Worm (Caenorhabditis elegans) whole organism, early embryonic: ENCODE measurements around the gene del-2.

Source experiments
- B0310.2 ChIP-seq: sonication (generic microtip); optimal IDR thresholded peaks from 2 replicates; lab custom pipeline; 2016; ENCODE audit warnings: mild to moderate bottlenecking, missing genetic modification characterization, missing compliant biosample characterization
- F13C5.2 ChIP-seq: sonication (generic microtip); optimal IDR thresholded peaks from 2 replicates; lab custom pipeline; 2017; ENCODE audit warnings: mild to moderate bottlenecking, missing genetic modification characterization, inconsistent platforms, missing compliant biosample characterization
- aly-1 ChIP-seq: sonication (generic microtip); optimal IDR thresholded peaks from 2 replicates; lab custom pipeline; 2016; ENCODE audit warnings: missing genetic modification characterization, missing compliant biosample characterization
- ama-1 ChIP-seq: fragments of 150-350 bp; optimal IDR thresholded peaks from 2 replicates; lab custom pipeline; 2014
- ceh-13 ChIP-seq: fragments of 200-800 bp; sonication (Bioruptor generic); optimal IDR thresholded peaks from 2 replicates; lab custom pipeline; 2018; ENCODE audit warnings: mild to moderate bottlenecking, missing genetic modification characterization, missing compliant biosample characterization
- ceh-36 ChIP-seq: sonication (generic microtip); optimal IDR thresholded peaks from 2 replicates; lab custom pipeline; 2016; ENCODE audit warnings: missing genetic modification characterization, inconsistent platforms, missing compliant biosample characterization
- ets-7 ChIP-seq: sonication (generic microtip); optimal IDR thresholded peaks from 2 replicates; lab custom pipeline; 2016; ENCODE audit warnings: missing genotype, missing genetic modification characterization, missing compliant biosample characterization
- flt-1 ChIP-seq: fragments of 200-800 bp; sonication (Bioruptor generic); IDR thresholded peaks from 2 replicates; pipeline ENCODE4 v1.3.6; 2022; ENCODE audit warnings: missing genetic modification characterization, missing compliant biosample characterization
- hmbx-1 ChIP-seq: sonication (generic microtip); optimal IDR thresholded peaks from 2 replicates; lab custom pipeline; 2016; ENCODE audit warnings: mild to moderate bottlenecking, missing genetic modification characterization, missing compliant biosample characterization
- hmg-4 ChIP-seq: fragments of 200-800 bp; sonication (Bioruptor generic); optimal IDR thresholded peaks from 2 replicates; lab custom pipeline; 2018; ENCODE audit warnings: mild to moderate bottlenecking, missing genetic modification characterization, missing compliant biosample characterization
- hnd-1 ChIP-seq: sonication (generic microtip); optimal IDR thresholded peaks from 2 replicates; lab custom pipeline; 2016; ENCODE audit warnings: missing genetic modification characterization, missing compliant biosample characterization
- pes-1 ChIP-seq: fragments of 200-800 bp; sonication (Bioruptor generic); IDR thresholded peaks from 2 replicates; pipeline ENCODE4 v1.3.6; 2022; ENCODE audit warnings: missing genetic modification reagents, missing genetic modification characterization, missing compliant biosample characterization
- scrt-1 ChIP-seq: fragments of 200-800 bp; sonication (Bioruptor generic); IDR thresholded peaks from 2 replicates; pipeline ENCODE4 v1.3.6; 2022; ENCODE audit warnings: missing genetic modification characterization, missing compliant biosample characterization
- sea-1 ChIP-seq: fragments of 200-800 bp; sonication (Bioruptor generic); conservative IDR thresholded peaks from 2 replicates; pipeline ENCODE4 v1.3.6; 2022; ENCODE audit warnings: missing genetic modification characterization, missing compliant biosample characterization
- tbx-11 ChIP-seq: fragments of 200-800 bp; sonication (Bioruptor generic); IDR thresholded peaks from 2 replicates; pipeline ENCODE4 v1.3.6; 2022; ENCODE audit warnings: missing genetic modification characterization, missing compliant biosample characterization
- tbx-37 ChIP-seq: fragments of 200-800 bp; sonication (Bioruptor generic); conservative IDR thresholded peaks from 2 replicates; pipeline ENCODE4 v1.3.6; 2022; ENCODE audit warnings: missing genetic modification reagents, missing genetic modification characterization, missing compliant biosample characterization
- tra-4 ChIP-seq: sonication (generic microtip); optimal IDR thresholded peaks from 2 replicates; lab custom pipeline; 2017; ENCODE audit warnings: missing genetic modification characterization, missing compliant biosample characterization

del-2 gene

ce11 chrIV:9634848-9635247 is 7.0 kb downstream of the del-2 start, which contains the start of gene mca-1:
mca-1 (minus strand) TSS chrIV:9634948.
- TF ChIP-seq F13C5.2 (tag; lab: Kevin White, UChicago) = no peak
- TF ChIP-seq ceh-13 (GFP tag; lab: Kevin White, UChicago) = no peak
- TF ChIP-seq hmg-4 (GFP tag; lab: Kevin White, UChicago) = no peak
- TF ChIP-seq B0310.2 (tag; lab: Kevin White, UChicago) = no peak
- TF ChIP-seq scrt-1 (GFP tag; lab: Robert Waterston, UW) = no peak
- TF ChIP-seq flt-1 (GFP tag; lab: Robert Waterston, UW) = no peak
- TF ChIP-seq ama-1 (lab: Kevin White, UChicago) = no peak
- no peak for TF ChIP-seq ceh-36
- TF ChIP-seq tbx-37 (GFP tag; lab: Robert Waterston, UW) = no peak
- no peak for TF ChIP-seq pes-1 (GFP tag; lab: Robert Waterston, UW)
- no peak for TF ChIP-seq ets-7 (tag; lab: Kevin White, UChicago)
- TF ChIP-seq aly-1 (tag; lab: Kevin White, UChicago) = no peak
- TF ChIP-seq hnd-1 (tag; lab: Kevin White, UChicago) = no peak
- no peak for TF ChIP-seq tbx-11
- TF ChIP-seq sea-1 = no peak
- TF ChIP-seq tra-4 (tag; lab: Kevin White, UChicago) = no peak
- TF ChIP-seq hmbx-1 (tag; lab: Kevin White, UChicago) = no peak

ce11 chrIV:9633889-9634288 is 7.9 kb downstream of the del-2 start:
- TF ChIP-seq ama-1 (lab: Kevin White, UChicago) (no peak), hmbx-1 (tag; lab: Kevin White, UChicago) (no peak), scrt-1 (GFP tag; lab: Robert Waterston, UW) (no peak), F13C5.2 (tag; lab: Kevin White, UChicago) (no peak), ceh-13 (GFP tag; lab: Kevin White, UChicago) (no peak), hmg-4 (GFP tag; lab: Kevin White, UChicago) (no peak), aly-1 (tag; lab: Kevin White, UChicago) (no peak), B0310.2 (tag; lab: Kevin White, UChicago) (no peak), ceh-36 (no peak), flt-1 (GFP tag; lab: Robert Waterston, UW) (no peak), pes-1 (GFP tag; lab: Robert Waterston, UW) (no peak), sea-1 (no peak), hnd-1 (tag; lab: Kevin White, UChicago) (no peak)

- TF ChIP-seq F13C5.2 (tag; lab: Kevin White, UChicago) (no peak), tra-4 (tag; lab: Kevin White, UChicago) (no peak), hnd-1 (tag; lab: Kevin White, UChicago) (no peak), hmbx-1 (tag; lab: Kevin White, UChicago) (no peak), ceh-36 (no peak), pes-1 (GFP tag; lab: Robert Waterston, UW) (no peak), sea-1 (no peak), hmg-4 (GFP tag; lab: Kevin White, UChicago) (no peak)
Observed at ce11 chrIV:9632966-9633494, 8.8 kb downstream of the del-2 start.

ce11 chrIV:9632094-9632493 is 9.7 kb downstream of the del-2 start:
- TF ChIP-seq ets-7 (tag; lab: Kevin White, UChicago) = no peak
- TF ChIP-seq ama-1 (lab: Kevin White, UChicago) = no peak
- TF ChIP-seq flt-1 (GFP tag; lab: Robert Waterston, UW) = no peak
- TF ChIP-seq scrt-1 (GFP tag; lab: Robert Waterston, UW) = no peak
- TF ChIP-seq pes-1 (GFP tag; lab: Robert Waterston, UW) = no peak
- no peak for TF ChIP-seq sea-1
- no peak for TF ChIP-seq ceh-36
- TF ChIP-seq tra-4 (tag; lab: Kevin White, UChicago) = no peak
- no peak for TF ChIP-seq F13C5.2 (tag; lab: Kevin White, UChicago)
- no peak for TF ChIP-seq ceh-13 (GFP tag; lab: Kevin White, UChicago)
- TF ChIP-seq tbx-37 (GFP tag; lab: Robert Waterston, UW) = no peak
- TF ChIP-seq hmg-4 (GFP tag; lab: Kevin White, UChicago) = no peak
- no peak for TF ChIP-seq aly-1 (tag; lab: Kevin White, UChicago)
- no peak for TF ChIP-seq B0310.2 (tag; lab: Kevin White, UChicago)

- TF ChIP-seq ets-7 (tag; lab: Kevin White, UChicago) = no peak
- no peak for TF ChIP-seq flt-1 (GFP tag; lab: Robert Waterston, UW)
- TF ChIP-seq aly-1 (tag; lab: Kevin White, UChicago) = no peak
- TF ChIP-seq hmbx-1 (tag; lab: Kevin White, UChicago) = no peak
- no peak for TF ChIP-seq sea-1
- no peak for TF ChIP-seq tbx-37 (GFP tag; lab: Robert Waterston, UW)
Observed at ce11 chrIV:9631579-9631978, 10.2 kb downstream of the del-2 start.

ce11 chrIV:9627033-9627432 is 14.8 kb downstream of the del-2 start:
- TF ChIP-seq tra-4 (tag; lab: Kevin White, UChicago) (no peak), tbx-11 (no peak), hmg-4 (GFP tag; lab: Kevin White, UChicago) (no peak), F13C5.2 (tag; lab: Kevin White, UChicago) (no peak), aly-1 (tag; lab: Kevin White, UChicago) (no peak), sea-1 (no peak), flt-1 (GFP tag; lab: Robert Waterston, UW) (no peak), hnd-1 (tag; lab: Kevin White, UChicago) (no peak), ceh-36 (no peak), ceh-13 (GFP tag; lab: Kevin White, UChicago) (no peak), hmbx-1 (tag; lab: Kevin White, UChicago) (no peak), ama-1 (lab: Kevin White, UChicago) (no peak), scrt-1 (GFP tag; lab: Robert Waterston, UW) (no peak), tbx-37 (GFP tag; lab: Robert Waterston, UW) (no peak), ets-7 (tag; lab: Kevin White, UChicago) (no peak), B0310.2 (tag; lab: Kevin White, UChicago) (no peak)

- TF ChIP-seq aly-1 (tag; lab: Kevin White, UChicago) (no peak), sea-1 (no peak), pes-1 (GFP tag; lab: Robert Waterston, UW) (no peak), F13C5.2 (tag; lab: Kevin White, UChicago) (no peak), scrt-1 (GFP tag; lab: Robert Waterston, UW) (no peak), tbx-37 (GFP tag; lab: Robert Waterston, UW) (no peak), tra-4 (tag; lab: Kevin White, UChicago) (no peak), ets-7 (tag; lab: Kevin White, UChicago) (no peak), ama-1 (lab: Kevin White, UChicago) (no peak)
Observed at ce11 chrIV:9625829-9626228, 16.0 kb downstream of the del-2 start.
